Fruit fly (Drosophila melanogaster): ENCODE data around the gene EMC2A.

EMC2A gene

DNA sequence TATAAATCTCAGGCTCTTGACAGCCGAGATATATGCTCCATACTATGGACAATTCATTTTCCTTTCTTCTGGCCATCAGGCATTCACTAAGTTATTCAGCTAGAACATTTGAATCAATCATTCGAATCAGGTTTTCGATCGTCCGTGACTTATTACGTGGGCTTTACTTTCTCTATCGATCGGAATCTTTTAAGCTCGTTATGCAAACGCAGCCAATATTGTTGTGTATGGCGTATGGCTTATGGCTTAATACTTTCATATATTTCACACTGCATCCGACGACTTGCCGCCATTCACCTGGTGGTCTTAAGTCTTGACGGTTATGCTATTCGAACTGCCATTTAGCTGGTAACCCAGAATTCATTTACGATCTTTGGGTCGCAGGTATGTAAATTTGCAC, 20.3 kb upstream of the EMC2A start:
- TF ChIP-seq onecut (GFP tag; IDR thresholded peaks at IDR 0.05) = peak; percentile 37
- TF ChIP-seq CG13123 (GFP tag; optimal IDR thresholded peaks at IDR 0.05) = no peak
- TF ChIP-seq CG16815 (GFP tag; optimal IDR thresholded peaks at IDR 0.05) = no peak
- no peak for TF ChIP-seq crol (GFP tag; IDR thresholded peaks at IDR 0.05)
- TF ChIP-seq Blimp-1 (GFP tag; optimal IDR thresholded peaks at IDR 0.05) = peak; percentile 64
- TF ChIP-seq oc (tag; optimal IDR thresholded peaks at IDR 0.05) = peak; percentile 71

DNA sequence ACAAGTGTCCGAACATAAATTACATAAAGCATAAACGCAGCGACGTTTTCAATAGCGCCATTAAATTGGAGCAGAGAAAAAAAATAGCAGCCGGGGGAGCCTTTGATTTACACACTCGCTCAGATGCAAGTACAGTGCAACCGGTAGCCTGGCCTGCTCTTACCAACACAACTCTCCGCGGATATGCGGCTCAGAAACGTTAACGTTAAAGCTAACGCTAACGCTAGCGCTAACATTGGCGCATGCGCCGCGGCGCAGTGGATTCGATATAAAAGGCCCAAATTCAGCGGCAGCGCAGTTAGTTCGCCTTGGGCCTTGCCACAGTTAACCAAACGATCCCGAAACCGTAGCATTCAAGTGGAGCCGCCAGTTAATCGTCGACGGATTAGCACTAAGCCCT, 18.4 kb upstream of the EMC2A start, which contains the start of gene Pxd:
Pxd (plus strand) TSS at position 301 of the 400 bp plus-strand sequence.
- TF ChIP-seq HLH4C (GFP tag; IDR thresholded peaks at IDR 0.05; ENCODE audit: partially characterized antibody) = no peak
- TF ChIP-seq CG6813 (GFP tag; optimal IDR thresholded peaks at IDR 0.05) = no peak
- TF ChIP-seq ewg (GFP tag; optimal IDR thresholded peaks at IDR 0.05) = peak; percentile 8
- TF ChIP-seq br (optimal IDR thresholded peaks at IDR 0.05) = no peak
- TF ChIP-seq NK7.1 (GFP tag; optimal IDR thresholded peaks at IDR 0.05) = no peak
- TF ChIP-seq Six4 (GFP tag; optimal IDR thresholded peaks at IDR 0.05) = no peak
- no peak for TF ChIP-seq Xrp1 (GFP tag; IDR thresholded peaks at IDR 0.05)

DNA sequence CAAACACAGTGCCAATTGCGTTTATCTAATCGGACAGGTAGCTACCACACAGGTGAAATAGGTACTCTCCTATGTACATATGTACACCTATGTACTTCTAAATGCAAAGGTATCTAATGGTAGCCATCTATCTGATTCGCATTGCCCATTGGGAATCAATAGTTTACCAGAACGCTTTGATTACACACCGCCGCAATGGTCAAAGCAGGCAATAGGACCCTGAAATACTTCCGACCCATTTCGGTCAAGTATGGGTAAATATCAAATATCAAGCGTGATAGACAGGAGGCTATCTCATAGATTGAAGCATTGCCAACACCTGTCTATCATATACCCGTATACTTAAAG, 12.8 kb upstream of the EMC2A start:
- TF ChIP-seq sens (GFP tag) (no peak), CG33557 (GFP tag; optimal IDR thresholded peaks at IDR 0.05) (no peak), GATAe (GFP tag; conservative IDR thresholded peaks at IDR 0.05) (0 out of 2 replicates have a peak, but pooled peaks have one; percentile 13), Elba2 (GFP tag; optimal IDR thresholded peaks at IDR 0.05) (peak; percentile 65), CG2202 (tag; optimal IDR thresholded peaks at IDR 0.05) (no peak), amos (GFP tag; IDR thresholded peaks at IDR 0.05; ENCODE audit: partially characterized antibody) (no peak), CG18476 (GFP tag; optimal IDR thresholded peaks at IDR 0.05) (no peak), Oaz (GFP tag; IDR thresholded peaks at IDR 0.05) (no peak), CG4854 (GFP tag; optimal IDR thresholded peaks at IDR 0.05) (no peak), aop (GFP tag; IDR thresholded peaks at IDR 0.05) (no peak), CG12391 (tag; optimal IDR thresholded peaks at IDR 0.05) (no peak), caup (GFP tag; optimal IDR thresholded peaks at IDR 0.05; ENCODE audit: severe bottlenecking) (no peak), CG9876 (GFP tag; optimal IDR thresholded peaks at IDR 0.05) (no peak), rib (GFP tag; IDR thresholded peaks at IDR 0.05) (no peak), grn (GFP tag; optimal IDR thresholded peaks at IDR 0.05) (peak; percentile 53), mirr (GFP tag; optimal IDR thresholded peaks at IDR 0.05) (peak; percentile 93)

DNA sequence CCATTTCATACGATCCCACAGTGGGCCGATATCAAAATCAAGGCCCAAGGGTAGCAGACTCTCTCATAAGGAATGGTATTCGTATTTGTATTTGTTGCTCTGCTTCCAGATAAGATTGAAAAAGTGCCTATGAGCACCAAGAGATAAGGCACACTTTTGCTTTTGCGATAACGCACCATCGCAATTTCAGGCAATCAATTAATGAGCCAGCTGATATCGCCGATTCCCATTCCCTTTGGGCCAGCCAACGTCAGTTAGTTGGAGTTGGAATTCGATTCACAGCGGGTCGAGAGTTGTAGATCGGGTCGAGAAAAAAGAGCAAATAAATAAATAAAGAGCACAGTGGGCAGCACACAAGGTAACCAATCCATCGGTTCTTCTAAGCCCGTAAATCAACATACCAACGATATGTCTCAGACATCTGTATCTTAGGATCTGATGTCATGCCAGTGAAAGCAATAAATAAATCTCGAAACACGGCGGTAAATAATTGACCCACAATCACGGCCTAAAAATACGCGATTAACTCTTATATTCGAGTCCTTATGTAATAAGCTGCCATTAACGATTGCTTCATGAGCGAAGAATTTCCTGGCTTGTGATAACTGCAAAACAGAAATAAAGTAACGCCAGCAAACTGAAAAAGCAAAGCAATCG, 12.3 kb upstream of the EMC2A start, which contains the start of gene CG8907:
CG8907 (plus strand) TSS at position 252 of the 657 bp plus-strand sequence.
- TF ChIP-seq Dip2 (GFP tag; IDR thresholded peaks at IDR 0.05) = no peak
- TF ChIP-seq CG12769 (tag; optimal IDR thresholded peaks at IDR 0.05) = no peak
- TF ChIP-seq CG18599 (GFP tag; optimal IDR thresholded peaks at IDR 0.05) = peak; percentile 11
- peak; percentile 68 for TF ChIP-seq sug (tag; optimal IDR thresholded peaks at IDR 0.05)
- no peak for TF ChIP-seq CG8478 (optimal IDR thresholded peaks at IDR 0.05)
- TF ChIP-seq grn (GFP tag; optimal IDR thresholded peaks at IDR 0.05) = peak; percentile 82
- no peak for TF ChIP-seq Bteb2 (GFP tag; optimal IDR thresholded peaks at IDR 0.05)
- peak; percentile 6 for TF ChIP-seq gro (GFP tag; optimal IDR thresholded peaks at IDR 0.05)
- TF ChIP-seq BtbVII (GFP tag; optimal IDR thresholded peaks at IDR 0.05) = peak; percentile 20
- no peak for TF ChIP-seq croc (GFP tag; conservative IDR thresholded peaks at IDR 0.05)
- peak; percentile 65 for TF ChIP-seq mirr (GFP tag; optimal IDR thresholded peaks at IDR 0.05)
- TF ChIP-seq corto (GFP tag; optimal IDR thresholded peaks at IDR 0.05) = no peak
- no peak for TF ChIP-seq E2f1 (GFP tag; IDR thresholded peaks at IDR 0.05)
- TF ChIP-seq CG15073 (GFP tag; optimal IDR thresholded peaks at IDR 0.05) = no peak
- peak; percentile 27; the same call in 1 of the 3 replicates for TF ChIP-seq Dbx (GFP tag; IDR thresholded peaks at IDR 0.05)
- TF ChIP-seq nom (GFP tag; optimal IDR thresholded peaks at IDR 0.05) = no peak
- no peak for TF ChIP-seq CG31441 (GFP tag; IDR thresholded peaks at IDR 0.05)
- TF ChIP-seq CG3847 (GFP tag; IDR thresholded peaks at IDR 0.05) = no peak
- no peak for TF ChIP-seq Nf-YC (tag; optimal IDR thresholded peaks at IDR 0.05)
- no peak for TF ChIP-seq CG13424 (tag; optimal IDR thresholded peaks at IDR 0.05)
- TF ChIP-seq en (GFP tag; optimal IDR thresholded peaks at IDR 0.05) = no peak
